Fruit fly (Drosophila melanogaster): ENCODE measurements around the gene CG15914.

DNA sequence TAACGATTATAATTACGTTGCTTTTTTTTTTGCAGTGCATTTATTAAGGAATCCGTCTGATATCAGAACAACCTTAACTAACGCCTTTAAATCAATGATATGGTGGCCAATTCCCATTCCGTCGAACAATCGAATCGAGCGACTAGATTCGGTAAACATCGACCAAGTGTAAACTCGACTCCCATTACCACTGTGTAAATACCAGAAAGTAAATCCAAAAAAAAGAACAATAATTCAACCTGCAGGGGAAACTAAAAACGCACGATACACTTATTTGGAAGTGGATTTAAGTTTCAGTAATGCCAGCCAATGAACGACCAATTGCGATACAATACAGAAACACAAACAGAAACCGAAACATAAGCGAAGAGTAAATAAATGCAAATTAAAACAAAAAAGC lies 47.7 kb upstream of the CG15914 start:
- no peak for TF ChIP-seq h (optimal IDR thresholded peaks at IDR 0.05)
- TF ChIP-seq Sin3A (optimal IDR thresholded peaks at IDR 0.05), result no peak
- no peak for TF ChIP-seq psq (optimal IDR thresholded peaks at IDR 0.05)

Measured in Kc167 (cell line).